Worm (Caenorhabditis elegans) whole organism, midembryonic: ENCODE results near the gene F18E9.4.

ENCODE experiments used
- T22C8.4 ChIP-seq: fragments of 200-800 bp; sonication (Bioruptor generic); IDR thresholded peaks from 2 replicates; pipeline ENCODE4 v1.3.6; 2022; ENCODE audit warnings: missing genetic modification characterization, missing compliant biosample characterization
- cog-1 ChIP-seq: sonication (generic microtip); optimal IDR thresholded peaks from 2 replicates; lab custom pipeline; 2016; ENCODE audit warnings: missing genetic modification characterization, missing compliant biosample characterization
- flt-1 ChIP-seq: fragments of 200-800 bp; sonication (Bioruptor generic); IDR thresholded peaks from 2 replicates; pipeline ENCODE4 v1.3.6; 2022; ENCODE audit warnings: missing genetic modification characterization, missing compliant biosample characterization
- klf-2 ChIP-seq: fragments of 200-800 bp; sonication (Bioruptor generic); conservative IDR thresholded peaks from 2 replicates; pipeline ENCODE4 v1.3.6; 2022; ENCODE audit warnings: missing genetic modification reagents, missing genetic modification characterization, missing compliant biosample characterization
- med-1 ChIP-seq: sonication (generic microtip); optimal IDR thresholded peaks from 2 replicates; lab custom pipeline; 2017; ENCODE audit warnings: missing genetic modification characterization, mild to moderate bottlenecking, missing compliant biosample characterization, antibody characterized with exemption, missing genetic modification reagents; ENCODE audit not compliant: insufficient read depth
- ref-1 ChIP-seq: fragments of 200-800 bp; sonication (Bioruptor generic); conservative IDR thresholded peaks from 2 replicates; pipeline ENCODE4 v1.3.6; 2022; ENCODE audit warnings: missing genetic modification reagents, missing genetic modification characterization, missing compliant biosample characterization
- tab-1 ChIP-seq: fragments of 200-800 bp; sonication (Bioruptor generic); IDR thresholded peaks from 2 replicates; pipeline ENCODE4 v1.3.6; 2022; ENCODE audit warnings: missing genetic modification characterization, missing compliant biosample characterization
- ztf-23 ChIP-seq: fragments of 200-800 bp; sonication (Bioruptor generic); IDR thresholded peaks from 2 replicates; pipeline ENCODE4 v1.3.6; 2022; ENCODE audit warnings: missing genetic modification reagents, missing genetic modification characterization, missing compliant biosample characterization
- ztf-29 ChIP-seq: fragments of 200-800 bp; sonication (Bioruptor generic); IDR thresholded peaks from 2 replicates; pipeline ENCODE4 v1.3.6; 2022; ENCODE audit warnings: missing genetic modification reagents, missing genetic modification characterization, missing compliant biosample characterization

Gene F18E9.4

ce11 chrX:8623840-8624591 lies 43.7 kb downstream of the F18E9.4 start:
- no peak for TF ChIP-seq flt-1
- TF ChIP-seq ztf-29 (GFP tag; lab: Robert Waterston, UW), result 0 out of 2 replicates have a peak, but pooled peaks have one; percentile 31
- no peak; the same call in 1 of the 2 replicates for TF ChIP-seq ztf-23 (GFP tag; lab: Robert Waterston, UW)
- no peak for TF ChIP-seq tab-1 (GFP tag; lab: Robert Waterston, UW)
- TF ChIP-seq T22C8.4 (GFP tag; lab: Robert Waterston, UW), result no peak
- no peak for TF ChIP-seq cog-1 (tag; lab: Kevin White, UChicago)
- TF ChIP-seq ref-1 (GFP tag; lab: Robert Waterston, UW), result no peak

- no peak for TF ChIP-seq klf-2
- TF ChIP-seq ztf-29 (GFP tag; lab: Robert Waterston, UW), result no peak
- no peak for TF ChIP-seq ref-1 (GFP tag; lab: Robert Waterston, UW)
- TF ChIP-seq flt-1, result no peak
- TF ChIP-seq cog-1 (tag; lab: Kevin White, UChicago), result no peak
- no peak for TF ChIP-seq T22C8.4 (GFP tag; lab: Robert Waterston, UW)
- no peak for TF ChIP-seq med-1 (GFP tag; lab: Kevin White, UChicago)
- TF ChIP-seq ztf-23 (GFP tag; lab: Robert Waterston, UW), result no peak
- no peak for TF ChIP-seq tab-1 (GFP tag; lab: Robert Waterston, UW)
Observed at ce11 chrX:8625090-8625489, 44.8 kb downstream of the F18E9.4 start, which contains the start of gene K01A12.3. Gene K01A12.3, minus strand, starts transcription at chrX:8625190.
